Fruit fly (Drosophila melanogaster): ENCODE data around the gene CG10486.

dm6 chr3L:5863868-5864413 is 42.6 kb downstream of the CG10486 start:
- TF ChIP-seq CG8478 (optimal IDR thresholded peaks at IDR 0.05) (no peak), CTCF (optimal IDR thresholded peaks at IDR 0.05) (no peak)
